Fruit fly (Drosophila melanogaster): Measurements from ENCODE around the gene nom.
A peak's percentile ranks its signal among the peaks of the same experiment; 100 is the strongest.

nom gene

dm6 chr3R:8712722-8713131 is 10.2 kb upstream of the nom start, which contains the start of gene CG8112 (continued):
- peak; percentile 17 for TF ChIP-seq CG2120 (GFP tag; optimal IDR thresholded peaks at IDR 0.05)
- peak; percentile 9 for TF ChIP-seq nom (GFP tag; optimal IDR thresholded peaks at IDR 0.05)
- peak; percentile 47 for TF ChIP-seq CG13424 (tag; optimal IDR thresholded peaks at IDR 0.05)
- TF ChIP-seq CG10959 (GFP tag; IDR thresholded peaks at IDR 0.05): no peak
- peak; percentile 6 for TF ChIP-seq HHEX (GFP tag; optimal IDR thresholded peaks at IDR 0.05)
- peak; percentile 50; the same call in 2 of the 3 replicates for TF ChIP-seq row (GFP tag; IDR thresholded peaks at IDR 0.05)
- peak; percentile 24 for TF ChIP-seq CG6813 (GFP tag; optimal IDR thresholded peaks at IDR 0.05)
- TF ChIP-seq CG17385 (GFP tag; optimal IDR thresholded peaks at IDR 0.05): peak; percentile 21
- TF ChIP-seq CG3281 (GFP tag; optimal IDR thresholded peaks at IDR 0.05): peak; percentile 19
- peak; percentile 24 for TF ChIP-seq CG15514 (GFP tag; optimal IDR thresholded peaks at IDR 0.05)
- no peak for TF ChIP-seq br (optimal IDR thresholded peaks at IDR 0.05)
- no peak for TF ChIP-seq CG9797 (GFP tag; optimal IDR thresholded peaks at IDR 0.05)
- TF ChIP-seq crol (GFP tag; IDR thresholded peaks at IDR 0.05): no peak
- 0 out of 2 replicates have a peak, but pooled peaks have one; percentile 23 for TF ChIP-seq CG31441 (GFP tag; IDR thresholded peaks at IDR 0.05)
- no peak for TF ChIP-seq CG10147 (GFP tag; optimal IDR thresholded peaks at IDR 0.05)
- TF ChIP-seq CG12659 (GFP tag; optimal IDR thresholded peaks at IDR 0.05): peak; percentile 38
- peak; percentile 80 for TF ChIP-seq Med (GFP tag)
- no peak for TF ChIP-seq CG12071 (GFP tag; optimal IDR thresholded peaks at IDR 0.05)
- peak; percentile 14 for TF ChIP-seq CG7839 (tag; optimal IDR thresholded peaks at IDR 0.05)
- TF ChIP-seq CG13296 (GFP tag; optimal IDR thresholded peaks at IDR 0.05): peak; percentile 44
- TF ChIP-seq CG14050 (GFP tag; IDR thresholded peaks at IDR 0.05): no peak
- TF ChIP-seq CG6854 (GFP tag; optimal IDR thresholded peaks at IDR 0.05): peak; percentile 3
- peak; percentile 48 for TF ChIP-seq CG18599 (GFP tag; optimal IDR thresholded peaks at IDR 0.05)
- peak; percentile 33 for TF ChIP-seq Sox102F (GFP tag; optimal IDR thresholded peaks at IDR 0.05)
- TF ChIP-seq CG6765 (GFP tag; optimal IDR thresholded peaks at IDR 0.05): no peak
- TF ChIP-seq sd (tag; optimal IDR thresholded peaks at IDR 0.05): no peak
- 0 out of 3 replicates have a peak, but pooled peaks have one; percentile 22 for TF ChIP-seq Aef1 (GFP tag; IDR thresholded peaks at IDR 0.05)
- TF ChIP-seq CoRest (tag; optimal IDR thresholded peaks at IDR 0.05): peak; percentile 32
- TF ChIP-seq CG11085 (GFP tag; IDR thresholded peaks at IDR 0.05): no peak
- peak; percentile 44 for TF ChIP-seq CG8924 (tag; optimal IDR thresholded peaks at IDR 0.05)
- TF ChIP-seq Dbx (GFP tag; IDR thresholded peaks at IDR 0.05): no peak
- TF ChIP-seq z (GFP tag; IDR thresholded peaks at IDR 0.05): no peak
- no peak for TF ChIP-seq fru (optimal IDR thresholded peaks at IDR 0.05)
- TF ChIP-seq Ssrp (tag; optimal IDR thresholded peaks at IDR 0.05): peak; percentile 11
- TF ChIP-seq CG6272 (GFP tag; IDR thresholded peaks at IDR 0.05): no peak; the same call in 1 of the 2 replicates
- TF ChIP-seq lab (GFP tag; optimal IDR thresholded peaks at IDR 0.05): peak; percentile 65
- TF ChIP-seq CG9437 (GFP tag; optimal IDR thresholded peaks at IDR 0.05): peak; percentile 22
- TF ChIP-seq Meics (GFP tag; optimal IDR thresholded peaks at IDR 0.05): peak; percentile 54
- TF ChIP-seq Dip2 (GFP tag; IDR thresholded peaks at IDR 0.05): no peak
- TF ChIP-seq CG7556 (GFP tag; optimal IDR thresholded peaks at IDR 0.05): peak; percentile 52
- peak; percentile 51 for TF ChIP-seq grau (tag; optimal IDR thresholded peaks at IDR 0.05)
- no peak for TF ChIP-seq ac (GFP tag; optimal IDR thresholded peaks at IDR 0.05)
- peak; percentile 34 for TF ChIP-seq CG2712 (tag; optimal IDR thresholded peaks at IDR 0.05)
- no peak for TF ChIP-seq dpn (GFP tag; optimal IDR thresholded peaks at IDR 0.05)
- no peak for TF ChIP-seq CG4424 (GFP tag; optimal IDR thresholded peaks at IDR 0.05)
- no peak for TF ChIP-seq D19A (tag; optimal IDR thresholded peaks at IDR 0.05)
- no peak for TF ChIP-seq CG13123 (GFP tag; optimal IDR thresholded peaks at IDR 0.05)
- no peak for TF ChIP-seq wdn (GFP tag; IDR thresholded peaks at IDR 0.05)
- no peak for TF ChIP-seq C15 (GFP tag; IDR thresholded peaks at IDR 0.05)
- 0 out of 2 replicates have a peak, but pooled peaks have one; percentile 13 for TF ChIP-seq ap (GFP tag; IDR thresholded peaks at IDR 0.05)
- peak; percentile 30 for TF ChIP-seq Fer3 (tag; optimal IDR thresholded peaks at IDR 0.05)

Measured in whole organism, embryonic.